Worm (Caenorhabditis elegans): ENCODE measurements around the gene nrf-5.

- TF ChIP-seq mdl-1 (tag; optimal IDR thresholded peaks at IDR 0.05), result no peak
- TF ChIP-seq snpc-4 (tag; optimal IDR thresholded peaks at IDR 0.05), result no peak
- no peak for TF ChIP-seq nhr-6 (tag; optimal IDR thresholded peaks at IDR 0.05)
- no peak for TF ChIP-seq daf-16 (GFP tag; optimal IDR thresholded peaks at IDR 0.05)
- no peak for TF ChIP-seq daf-16 (tag; optimal IDR thresholded peaks at IDR 0.05)
- TF ChIP-seq fkh-10 (GFP tag; optimal IDR thresholded peaks at IDR 0.05), result no peak
- TF ChIP-seq pha-4 (GFP tag; IDR thresholded peaks at IDR 0.05), result no peak
- no peak for TF ChIP-seq pha-4 (tag; optimal IDR thresholded peaks at IDR 0.05)
- no peak for TF ChIP-seq sdz-12 (GFP tag; optimal IDR thresholded peaks at IDR 0.05)
- TF ChIP-seq ztf-7 (tag; optimal IDR thresholded peaks at IDR 0.05), result no peak
Observed at ce11 chrV:13869551-13869950, 41.5 kb downstream of the nrf-5 start.

Data from whole organism, L4 larva.